Worm (Caenorhabditis elegans) whole organism, midembryonic: Measurements from ENCODE around the gene C04G6.4.

Experiments used
- cog-1 ChIP-seq: sonication (generic microtip); optimal IDR thresholded peaks from 2 replicates; lab custom pipeline; 2016; ENCODE audit warnings: missing genetic modification characterization, missing compliant biosample characterization
- flt-1 ChIP-seq: fragments of 200-800 bp; sonication (Bioruptor generic); IDR thresholded peaks from 2 replicates; pipeline ENCODE4 v1.3.6; 2022; ENCODE audit warnings: missing genetic modification characterization, missing compliant biosample characterization
- klf-2 ChIP-seq: fragments of 200-800 bp; sonication (Bioruptor generic); conservative IDR thresholded peaks from 2 replicates; pipeline ENCODE4 v1.3.6; 2022; ENCODE audit warnings: missing genetic modification reagents, missing genetic modification characterization, missing compliant biosample characterization
- med-1 ChIP-seq: sonication (generic microtip); optimal IDR thresholded peaks from 2 replicates; lab custom pipeline; 2017; ENCODE audit warnings: missing genetic modification characterization, mild to moderate bottlenecking, missing compliant biosample characterization, antibody characterized with exemption, missing genetic modification reagents; ENCODE audit not compliant: insufficient read depth
- ref-1 ChIP-seq: fragments of 200-800 bp; sonication (Bioruptor generic); conservative IDR thresholded peaks from 2 replicates; pipeline ENCODE4 v1.3.6; 2022; ENCODE audit warnings: missing genetic modification reagents, missing genetic modification characterization, missing compliant biosample characterization
- tab-1 ChIP-seq: fragments of 200-800 bp; sonication (Bioruptor generic); IDR thresholded peaks from 2 replicates; pipeline ENCODE4 v1.3.6; 2022; ENCODE audit warnings: missing genetic modification characterization, missing compliant biosample characterization
- ztf-23 ChIP-seq: fragments of 200-800 bp; sonication (Bioruptor generic); IDR thresholded peaks from 2 replicates; pipeline ENCODE4 v1.3.6; 2022; ENCODE audit warnings: missing genetic modification reagents, missing genetic modification characterization, missing compliant biosample characterization
- ztf-29 ChIP-seq: fragments of 200-800 bp; sonication (Bioruptor generic); IDR thresholded peaks from 2 replicates; pipeline ENCODE4 v1.3.6; 2022; ENCODE audit warnings: missing genetic modification reagents, missing genetic modification characterization, missing compliant biosample characterization

- TF ChIP-seq tab-1 (GFP tag; lab: Robert Waterston, UW) (no peak), med-1 (GFP tag; lab: Kevin White, UChicago) (no peak), cog-1 (tag; lab: Kevin White, UChicago) (no peak), flt-1 (GFP tag; lab: Robert Waterston, UW) (no peak), ztf-29 (GFP tag; lab: Robert Waterston, UW) (no peak), ref-1 (no peak), ztf-23 (GFP tag; lab: Robert Waterston, UW) (no peak), klf-2 (no peak)
Observed at ce11 chrII:5083341-5083740, at the start of gene C04G6.4.
